Fruit fly (Drosophila melanogaster) whole organism, embryonic: Measurements from ENCODE around the gene CG9795.

Experiments used
- Aef1 ChIP-seq: fragments of 200-800 bp; sonication (Bioruptor generic); IDR thresholded peaks from 3 replicates; pipeline ENCODE4 v1.3.6; 2022; ENCODE audit warnings: missing biosample characterization, missing genetic modification characterization
- CG12236 ChIP-seq: fragments of 200-800 bp; sonication (Bioruptor generic); optimal IDR thresholded peaks from 2 replicates; lab custom pipeline; 2016; ENCODE audit warnings: missing biosample characterization, missing genetic modification characterization
- CG12744 ChIP-seq: fragments of 200-800 bp; sonication (Bioruptor generic); optimal IDR thresholded peaks from 2 replicates; lab custom pipeline; 2016; ENCODE audit warnings: missing biosample characterization, missing genetic modification characterization
- CG1792 ChIP-seq: fragments of 200-800 bp; sonication (Bioruptor generic); optimal IDR thresholded peaks from 2 replicates; lab custom pipeline; 2016; ENCODE audit warnings: missing biosample characterization, missing genetic modification characterization
- CG18011 ChIP-seq: fragments of 200-800 bp; sonication (Bioruptor generic); optimal IDR thresholded peaks from 2 replicates; lab custom pipeline; 2017; ENCODE audit warnings: missing biosample characterization, missing genetic modification characterization, mild to moderate bottlenecking, moderate library complexity, missing genotype
- CG1832 ChIP-seq: fragments of 200-800 bp; sonication (Bioruptor generic); optimal IDR thresholded peaks from 2 replicates; lab custom pipeline; 2017; ENCODE audit warnings: missing biosample characterization, mild to moderate bottlenecking, missing genetic modification characterization, inconsistent platforms
- CG2199 ChIP-seq: fragments of 200-800 bp; sonication (Bioruptor generic); IDR thresholded peaks from 3 replicates; pipeline ENCODE4 v1.3.6; 2022; ENCODE audit warnings: missing biosample characterization, missing genetic modification characterization
- CG4424 ChIP-seq: fragments of 200-800 bp; sonication (Bioruptor generic); optimal IDR thresholded peaks from 3 replicates; lab custom pipeline; 2016; ENCODE audit warnings: missing biosample characterization, missing genetic modification characterization
- CG4707 ChIP-seq: fragments of 200-800 bp; sonication (Bioruptor generic); optimal IDR thresholded peaks from 2 replicates; lab custom pipeline; 2018; ENCODE audit warnings: missing biosample characterization, mild to moderate bottlenecking, missing genetic modification characterization, moderate library complexity
- CG4730 ChIP-seq: fragments of 200-800 bp; sonication (Bioruptor generic); IDR thresholded peaks from 2 replicates; pipeline ENCODE4 v1.3.6; 2022; ENCODE audit warnings: missing biosample characterization, missing genetic modification characterization
- CG6765 ChIP-seq: fragments of 200-800 bp; sonication (Bioruptor generic); optimal IDR thresholded peaks from 3 replicates; lab custom pipeline; 2017; ENCODE audit warnings: missing biosample characterization, mild to moderate bottlenecking, missing genetic modification characterization
- CG7839 ChIP-seq: fragments of 200-800 bp; sonication (Bioruptor generic); optimal IDR thresholded peaks from 3 replicates; lab custom pipeline; 2018; ENCODE audit warnings: missing biosample characterization, mild to moderate bottlenecking, missing genetic modification characterization, moderate library complexity
- CG7963 ChIP-seq: fragments of 200-800 bp; sonication (Bioruptor generic); IDR thresholded peaks from 3 replicates; pipeline ENCODE4 v1.3.6; 2022; ENCODE audit warnings: missing biosample characterization, missing genetic modification characterization; ENCODE audit not compliant: partially characterized antibody
- CG8281 ChIP-seq: fragments of 200-800 bp; sonication (Bioruptor generic); optimal IDR thresholded peaks from 2 replicates; lab custom pipeline; 2018; ENCODE audit warnings: missing biosample characterization, mild to moderate bottlenecking, missing genetic modification characterization, moderate library complexity
- CG8388 ChIP-seq: fragments of 200-800 bp; sonication (Bioruptor generic); optimal IDR thresholded peaks from 2 replicates; lab custom pipeline; 2019; ENCODE audit warnings: missing biosample characterization, mild to moderate bottlenecking, missing genetic modification characterization, moderate library complexity
- Dfd ChIP-seq, 2 experiments: fragments of >200 bp; optimal IDR thresholded peaks; 2 replicates each; lab custom pipeline; 2017; ENCODE audit warnings: missing biosample characterization in 2 of 2, missing genetic modification characterization in 2 of 2
- Doc3 ChIP-seq: fragments of 200-800 bp; sonication (Bioruptor generic); IDR thresholded peaks from 3 replicates; pipeline ENCODE4 v1.3.6; 2022; ENCODE audit warnings: missing biosample characterization, missing genetic modification characterization; ENCODE audit not compliant: partially characterized antibody
- Elba2 ChIP-seq: fragments of 200-800 bp; sonication (Bioruptor generic); optimal IDR thresholded peaks from 3 replicates; lab custom pipeline; 2016; ENCODE audit warnings: missing biosample characterization, missing genetic modification characterization
- HLH3B ChIP-seq: fragments of 200-800 bp; sonication (Bioruptor generic); IDR thresholded peaks from 2 replicates; pipeline ENCODE4 v1.3.6; 2022; ENCODE audit warnings: missing biosample characterization, missing genetic modification characterization
- Kr ChIP-seq: fragments of 200-800 bp; sonication (Bioruptor generic); optimal IDR thresholded peaks from 2 replicates; lab custom pipeline; 2017; ENCODE audit warnings: missing biosample characterization, mild to moderate bottlenecking, missing genetic modification characterization
- Med ChIP-seq: fragments of 200-800 bp; sonication (Bioruptor generic); peaks from one replicate; lab custom pipeline; 2016; ENCODE audit warnings: missing biosample characterization, missing genetic modification characterization, mild to moderate bottlenecking, inconsistent platforms, moderate library complexity
- Nf-YB ChIP-seq: fragments of 200-800 bp; sonication (Bioruptor generic); optimal IDR thresholded peaks from 3 replicates; lab custom pipeline; 2019; ENCODE audit warnings: missing biosample characterization, mild to moderate bottlenecking, missing genetic modification characterization, moderate library complexity
- Oaz ChIP-seq: fragments of 200-800 bp; sonication (Bioruptor generic); IDR thresholded peaks from 2 replicates; pipeline ENCODE4 v1.3.6; 2022; ENCODE audit warnings: missing biosample characterization, missing genetic modification characterization
- Pdp1 ChIP-seq, 2 experiments: fragments of 200-800 bp; sonication (Bioruptor generic); optimal IDR thresholded peaks; 3 replicates each; lab custom pipeline; 2016; ENCODE audit warnings: missing biosample characterization in 2 of 2, missing genetic modification characterization in 2 of 2, mild to moderate bottlenecking in 1 of 2, moderate library complexity in 1 of 2
- Side ChIP-seq: fragments of 200-800 bp; sonication (Bioruptor generic); optimal IDR thresholded peaks from 2 replicates; lab custom pipeline; 2016; ENCODE audit warnings: missing biosample characterization, missing genetic modification characterization
- Sin3A ChIP-seq: fragments of >200 bp; optimal IDR thresholded peaks from 2 replicates; lab custom pipeline; 2018
- Sry-δ ChIP-seq: fragments of 200-800 bp; sonication (Bioruptor generic); optimal IDR thresholded peaks from 2 replicates; lab custom pipeline; 2016; ENCODE audit warnings: missing biosample characterization, missing genetic modification characterization
- al ChIP-seq: fragments of 200-800 bp; sonication (Bioruptor generic); IDR thresholded peaks from 2 replicates; pipeline ENCODE4 v1.3.6; 2022; ENCODE audit warnings: missing biosample characterization, missing genetic modification characterization
- crc ChIP-seq: fragments of 200-800 bp; sonication (Bioruptor generic); optimal IDR thresholded peaks from 2 replicates; lab custom pipeline; 2016; ENCODE audit warnings: missing biosample characterization, missing genetic modification characterization
- crol ChIP-seq: fragments of 200-800 bp; sonication (Bioruptor generic); IDR thresholded peaks from 2 replicates; pipeline ENCODE4 v1.3.6; 2022; ENCODE audit warnings: missing biosample characterization, missing genetic modification characterization
- emc ChIP-seq: fragments of 200-800 bp; sonication (Bioruptor generic); optimal IDR thresholded peaks from 2 replicates; lab custom pipeline; 2016; ENCODE audit warnings: missing biosample characterization, missing genetic modification characterization
- esg ChIP-seq: fragments of 200-800 bp; sonication (Bioruptor generic); conservative IDR thresholded peaks from 2 replicates; pipeline ENCODE4 v1.3.6; 2022; ENCODE audit warnings: missing biosample characterization, missing genetic modification characterization
- gem ChIP-seq: fragments of 200-800 bp; sonication (Bioruptor generic); optimal IDR thresholded peaks from 2 replicates; lab custom pipeline; 2019; ENCODE audit warnings: missing biosample characterization, mild to moderate bottlenecking, missing genetic modification characterization, moderate library complexity
- gro ChIP-seq: fragments of 200-800 bp; sonication (Bioruptor generic); optimal IDR thresholded peaks from 2 replicates; lab custom pipeline; 2016; ENCODE audit warnings: missing biosample characterization, missing genetic modification characterization
- gsb-n ChIP-seq: fragments of 200-800 bp; sonication (Bioruptor generic); optimal IDR thresholded peaks from 3 replicates; lab custom pipeline; 2018; ENCODE audit warnings: missing biosample characterization, mild to moderate bottlenecking, missing genetic modification characterization
- ham ChIP-seq: fragments of 200-800 bp; sonication (Bioruptor generic); IDR thresholded peaks from 2 replicates; pipeline ENCODE4 v1.3.6; 2022; ENCODE audit warnings: missing biosample characterization, missing genetic modification characterization
- kay ChIP-seq: fragments of 200-800 bp; sonication (Bioruptor generic); optimal IDR thresholded peaks from 2 replicates; lab custom pipeline; 2016; ENCODE audit warnings: missing biosample characterization, missing genetic modification characterization
- kni ChIP-seq: fragments of 200-800 bp; sonication (Bioruptor generic); optimal IDR thresholded peaks from 3 replicates; lab custom pipeline; 2017; ENCODE audit warnings: mild to moderate bottlenecking, missing biosample characterization, missing genetic modification reagents, missing genetic modification characterization
- maf-S ChIP-seq: fragments of 200-800 bp; sonication (Bioruptor generic); optimal IDR thresholded peaks from 2 replicates; lab custom pipeline; 2016; ENCODE audit warnings: missing biosample characterization, missing genetic modification characterization
- odd ChIP-seq: fragments of 200-800 bp; sonication (Bioruptor generic); optimal IDR thresholded peaks from 2 replicates; lab custom pipeline; 2017; ENCODE audit warnings: missing biosample characterization, mild to moderate bottlenecking, missing genetic modification characterization
- pfk ChIP-seq: fragments of 200-800 bp; sonication (Bioruptor generic); optimal IDR thresholded peaks from 2 replicates; lab custom pipeline; 2018; ENCODE audit warnings: missing biosample characterization, mild to moderate bottlenecking, missing genetic modification characterization, moderate library complexity
- pnt ChIP-seq: fragments of 200-800 bp; sonication (Bioruptor generic); optimal IDR thresholded peaks from 3 replicates; lab custom pipeline; 2016; ENCODE audit warnings: missing biosample characterization, missing genetic modification characterization
- sens ChIP-seq: fragments of 200-800 bp; sonication (Bioruptor generic); peaks from one replicate; lab custom pipeline; 2016; ENCODE audit warnings: missing biosample characterization, missing genetic modification characterization
- seq ChIP-seq: fragments of 200-800 bp; sonication (Bioruptor generic); IDR thresholded peaks from 2 replicates; pipeline ENCODE4 v1.3.6; 2022; ENCODE audit warnings: missing biosample characterization, missing genetic modification characterization
- sim ChIP-seq: fragments of 200-800 bp; sonication (Bioruptor generic); IDR thresholded peaks from 2 replicates; pipeline ENCODE4 v1.3.6; 2022; ENCODE audit warnings: missing biosample characterization, missing genetic modification characterization
- slp2 ChIP-seq: fragments of 200-800 bp; sonication (Bioruptor generic); optimal IDR thresholded peaks from 2 replicates; lab custom pipeline; 2016; ENCODE audit warnings: missing biosample characterization, missing genetic modification characterization
- sob ChIP-seq: fragments of 200-800 bp; sonication (Bioruptor generic); IDR thresholded peaks from 2 replicates; pipeline ENCODE4 v1.3.6; 2022; ENCODE audit warnings: missing biosample characterization, missing genetic modification characterization
- ssp ChIP-seq: fragments of 200-800 bp; sonication (Bioruptor generic); IDR thresholded peaks from 2 replicates; pipeline ENCODE4 v1.3.6; 2022; ENCODE audit warnings: missing biosample characterization, missing genetic modification characterization
- tna ChIP-seq: fragments of 200-800 bp; sonication (Bioruptor generic); IDR thresholded peaks from 2 replicates; pipeline ENCODE4 v1.3.6; 2022; ENCODE audit warnings: missing biosample characterization, missing genetic modification characterization; ENCODE audit not compliant: partially characterized antibody
- unpg ChIP-seq: fragments of 200-800 bp; sonication (Bioruptor generic); optimal IDR thresholded peaks from 3 replicates; lab custom pipeline; 2018; ENCODE audit warnings: missing biosample characterization, mild to moderate bottlenecking, missing genetic modification characterization, moderate library complexity
- zfh1 ChIP-seq: fragments of 200-800 bp; sonication (Bioruptor generic); IDR thresholded peaks from 3 replicates; pipeline ENCODE4 v1.3.6; 2022; ENCODE audit warnings: missing biosample characterization, missing genetic modification characterization

CG9795 gene

dm6 chr3R:4281119-4281861 lies 38.2 kb upstream of the CG9795 start (continued):
- TF ChIP-seq slp2 (GFP tag; lab: Kevin White, UChicago) (no peak), seq (GFP tag; lab: Robert Waterston, UW) (no peak), CG8388 (GFP tag; lab: Kevin White, UChicago) (no peak), CG4730 (GFP tag; lab: Robert Waterston, UW) (no peak), zfh1 (GFP tag; lab: Robert Waterston, UW) (no peak), pfk (peak; percentile 34), ssp (no peak), al (GFP tag; lab: Robert Waterston, UW) (no peak), gsb-n (no peak), gem (tag; lab: Kevin White, UChicago) (no peak), maf-S (no peak), emc (GFP tag; lab: Kevin White, UChicago) (no peak), CG12236 (no peak), Med (GFP tag; lab: Kevin White, UChicago) (peak; percentile 63), unpg (no peak), CG12744 (GFP tag; lab: Kevin White, UChicago) (peak; percentile 18), CG7839 (tag; lab: Kevin White, UChicago) (no peak), CG1832 (no peak), ham (GFP tag; lab: Robert Waterston, UW) (no peak), sens (GFP tag; lab: Kevin White, UChicago) (peak; percentile 68), Doc3 (no peak), Dfd (GFP tag; optimal IDR thresholded peaks at IDR 0.05; lab: Kevin White, UChicago) (no peak), Nf-YB (GFP tag; lab: Kevin White, UChicago) (no peak), gro (no peak), Sin3A (lab: Kevin White, UChicago) (no peak), kni (GFP tag; lab: Kevin White, UChicago) (no peak), CG6765 (GFP tag; lab: Kevin White, UChicago) (no peak), Side (GFP tag; lab: Kevin White, UChicago) (no peak), Sry-δ (no peak), CG4707 (no peak), kay (GFP tag; lab: Kevin White, UChicago) (no peak), CG7963 (GFP tag; lab: Robert Waterston, UW) (no peak), sim (GFP tag; lab: Robert Waterston, UW) (no peak), Pdp1 (GFP tag; optimal IDR thresholded peaks at IDR 0.05; lab: Kevin White, UChicago) (peak in 1 of 2 experiments; percentile 89), Kr (GFP tag; lab: Kevin White, UChicago) (no peak), esg (no peak), tna (GFP tag; lab: Robert Waterston, UW) (peak; percentile 8; the same call in 1 of the 2 replicates), CG18011 (GFP tag; lab: Kevin White, UChicago) (no peak), Oaz (no peak), HLH3B (GFP tag; lab: Robert Waterston, UW) (no peak), crc (GFP tag; lab: Kevin White, UChicago) (no peak), CG2199 (GFP tag; lab: Robert Waterston, UW) (0 out of 3 replicates have a peak, but pooled peaks have one; percentile 45), odd (GFP tag; lab: Kevin White, UChicago) (no peak), CG1792 (GFP tag; lab: Kevin White, UChicago) (no peak), Elba2 (GFP tag; lab: Kevin White, UChicago) (no peak), crol (GFP tag; lab: Robert Waterston, UW) (peak; percentile 12; the same call in 1 of the 2 replicates), CG8281 (no peak), Aef1 (GFP tag; lab: Robert Waterston, UW) (no peak), sob (GFP tag; lab: Robert Waterston, UW) (no peak), pnt (GFP tag; lab: Kevin White, UChicago) (no peak), CG4424 (no peak)
